Worm (Caenorhabditis elegans): Measurements from ENCODE around the gene erd-2.2.

erd-2.2 gene

DNA sequence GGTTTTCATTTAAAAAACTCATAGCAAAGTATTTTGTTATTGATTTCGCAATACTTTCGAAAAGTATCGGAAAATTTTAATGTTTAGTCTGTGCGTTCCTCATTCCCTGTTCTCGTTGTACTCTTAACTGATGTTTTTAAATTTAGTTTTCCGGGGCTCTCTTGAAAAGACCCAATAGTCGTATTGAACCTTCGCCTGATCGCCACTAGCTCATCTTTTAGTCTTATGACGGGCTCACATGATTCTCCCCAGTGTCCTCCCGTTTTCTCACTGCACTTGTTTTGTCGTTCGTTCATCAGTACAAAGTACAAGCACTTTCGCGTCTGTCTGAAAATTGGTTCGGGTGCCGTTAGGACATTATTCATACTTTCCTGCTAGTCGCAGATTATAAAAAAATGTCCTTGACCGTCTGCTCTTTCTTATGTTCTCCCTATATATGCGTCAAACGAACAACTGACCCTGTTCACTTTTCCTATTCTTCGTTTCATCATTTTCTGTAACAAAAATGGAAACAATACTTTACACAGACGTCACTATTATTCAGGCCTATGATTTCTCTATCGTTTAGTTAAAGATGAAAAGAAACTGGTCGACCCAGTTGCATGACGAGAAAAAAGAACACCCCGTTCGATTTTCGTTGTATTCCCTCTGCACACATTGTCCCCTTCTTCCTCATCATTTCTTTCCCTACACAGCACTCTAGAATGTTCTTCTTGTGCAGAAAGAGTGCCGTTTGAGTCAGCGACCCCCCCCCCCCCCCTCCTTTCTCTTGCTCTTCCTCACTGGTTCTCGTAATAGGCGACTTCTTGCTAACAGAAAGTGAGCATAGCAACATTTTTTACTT lies 32.8 kb downstream of the erd-2.2 start, which contains the start of gene ubq-1 (continued):
- TF ChIP-seq F26F4.8 (GFP tag; conservative IDR thresholded peaks at IDR 0.05): no peak
- no peak for TF ChIP-seq F37D6.2 (tag; optimal IDR thresholded peaks at IDR 0.05)
- no peak for TF ChIP-seq zip-11 (GFP tag; IDR thresholded peaks at IDR 0.05)
- TF ChIP-seq nhr-102 (tag; optimal IDR thresholded peaks at IDR 0.05): no peak
- no peak for TF ChIP-seq nhr-25 (tag; optimal IDR thresholded peaks at IDR 0.05; ENCODE audit: borderline replicate concordance, insufficient read depth)
- no peak for TF ChIP-seq ceh-82 (tag; optimal IDR thresholded peaks at IDR 0.05)
- TF ChIP-seq rbr-2 (tag; optimal IDR thresholded peaks at IDR 0.05): no peak
- no peak for TF ChIP-seq daf-16 (GFP tag; optimal IDR thresholded peaks at IDR 0.05)
- peak; percentile 0 for TF ChIP-seq daf-16 (tag; optimal IDR thresholded peaks at IDR 0.05)
- TF ChIP-seq hif-1 (tag; optimal IDR thresholded peaks at IDR 0.05): no peak
- TF ChIP-seq aly-2 (tag; optimal IDR thresholded peaks at IDR 0.05): no peak
- TF ChIP-seq R02D3.7 (tag; optimal IDR thresholded peaks at IDR 0.05): no peak
- TF ChIP-seq lin-13 (GFP tag; optimal IDR thresholded peaks at IDR 0.05): no peak
- TF ChIP-seq egl-27 (tag; optimal IDR thresholded peaks at IDR 0.05): no peak
- TF ChIP-seq dmd-6 (GFP tag; IDR thresholded peaks at IDR 0.05): no peak
- no peak for TF ChIP-seq zag-1 (tag; optimal IDR thresholded peaks at IDR 0.05)
- peak; percentile 50; the same call in 1 of the 2 replicates for TF ChIP-seq lin-29 (GFP tag; IDR thresholded peaks at IDR 0.05)
- no peak for TF ChIP-seq dmd-8 (GFP tag; IDR thresholded peaks at IDR 0.05)
- TF ChIP-seq dpl-1 (GFP tag; optimal IDR thresholded peaks at IDR 0.05): no peak
- no peak for TF ChIP-seq fos-1 (tag; optimal IDR thresholded peaks at IDR 0.05)

ce11 chrIII:5940525-5940974 lies 33.7 kb downstream of the erd-2.2 start:
- TF ChIP-seq nhr-76 (tag; optimal IDR thresholded peaks at IDR 0.05) (no peak), dmd-9 (GFP tag; IDR thresholded peaks at IDR 0.05) (no peak), dmd-6 (GFP tag; IDR thresholded peaks at IDR 0.05) (peak; percentile 56; the same call in 1 of the 2 replicates), snpc-4 (tag; optimal IDR thresholded peaks at IDR 0.05) (no peak), T26A8.4 (GFP tag; IDR thresholded peaks at IDR 0.05) (0 out of 2 replicates have a peak, but pooled peaks have one; percentile 46), hmg-1.1 (GFP tag; IDR thresholded peaks at IDR 0.05) (peak; percentile 72), fos-1 (tag; optimal IDR thresholded peaks at IDR 0.05) (no peak), saeg-2 (GFP tag; IDR thresholded peaks at IDR 0.05) (no peak), set-16 (GFP tag; IDR thresholded peaks at IDR 0.05) (peak; percentile 5; the same call in 1 of the 2 replicates), nhr-48 (tag; optimal IDR thresholded peaks at IDR 0.05) (no peak), snpc-1.2 (GFP tag; IDR thresholded peaks at IDR 0.05) (peak; percentile 13; the same call in 1 of the 2 replicates), nhr-77 (tag; optimal IDR thresholded peaks at IDR 0.05) (peak; percentile 21), nhr-10 (tag; optimal IDR thresholded peaks at IDR 0.05) (no peak), lsy-2 (tag; optimal IDR thresholded peaks at IDR 0.05) (peak; percentile 50 to 60), unc-62 (GFP tag; optimal IDR thresholded peaks at IDR 0.05 in 1 of 2) (peak in 1 of 2 experiments; percentile 99), unc-62 (tag; optimal IDR thresholded peaks at IDR 0.05) (peak; percentile 18), F26F4.8 (GFP tag; conservative IDR thresholded peaks at IDR 0.05) (no peak), mxl-2 (GFP tag; conservative IDR thresholded peaks at IDR 0.05) (0 out of 2 replicates have a peak, but pooled peaks have one; percentile 28), lin-15B (tag; optimal IDR thresholded peaks at IDR 0.05) (no peak), spr-1 (tag; optimal IDR thresholded peaks at IDR 0.05) (peak; percentile 40), ZK337.2 (GFP tag; IDR thresholded peaks at IDR 0.05) (no peak), ceh-28 (tag; optimal IDR thresholded peaks at IDR 0.05) (peak; percentile 88), php-3 (GFP tag; IDR thresholded peaks at IDR 0.05) (peak; percentile 57; the same call in 1 of the 2 replicates), egl-43 (GFP tag; IDR thresholded peaks at IDR 0.05) (peak; percentile 75), lin-1 (GFP tag; IDR thresholded peaks at IDR 0.05) (no peak; the same call in 1 of the 2 replicates), ceh-82 (tag; optimal IDR thresholded peaks at IDR 0.05) (no peak), attf-4 (tag; optimal IDR thresholded peaks at IDR 0.05) (no peak), ama-1 (optimal IDR thresholded peaks at IDR 0.05) (peak; percentile 97), duxl-1 (tag; optimal IDR thresholded peaks at IDR 0.05; ENCODE audit: poor library complexity) (peak; percentile 67), Y75B8A.6 (GFP tag; IDR thresholded peaks at IDR 0.05) (no peak), arid-1 (GFP tag; conservative IDR thresholded peaks at IDR 0.05) (peak; percentile 50; the same call in 1 of the 2 replicates), ceh-20 (GFP tag; IDR thresholded peaks at IDR 0.05) (peak; percentile 17; the same call in 1 of the 2 replicates), T20F7.1 (GFP tag; optimal IDR thresholded peaks at IDR 0.05) (peak; percentile 44)

Measured in whole organism, L4 larva.